Worm (Caenorhabditis elegans) whole organism, mixed stage, embryonic: ENCODE measurements around the gene T24E12.6.

Experiments
- M03D4.4 ChIP-seq: sonication (generic microtip); optimal IDR thresholded peaks from 2 replicates; lab custom pipeline; 2017; ENCODE audit warnings: mild to moderate bottlenecking, missing genetic modification characterization, missing compliant biosample characterization
- ces-1 ChIP-seq: fragments of 150-350 bp; optimal IDR thresholded peaks from 2 replicates; lab custom pipeline; 2014; ENCODE audit warnings: missing biosample characterization, missing genetic modification reagents, missing genetic modification characterization
- hlh-1 ChIP-seq: fragments of 150-350 bp; optimal IDR thresholded peaks from 2 replicates; lab custom pipeline; 2014; ENCODE audit warnings: missing biosample characterization, missing genetic modification reagents, missing genetic modification characterization
- lin-32 ChIP-seq: fragments of 200-800 bp; sonication (Bioruptor generic); optimal IDR thresholded peaks from 2 replicates; lab custom pipeline; 2018; ENCODE audit warnings: mild to moderate bottlenecking, missing genetic modification characterization, missing compliant biosample characterization
- lsy-2 ChIP-seq: fragments of 150-350 bp; optimal IDR thresholded peaks from 2 replicates; lab custom pipeline; 2014; ENCODE audit warnings: missing biosample characterization, missing genetic modification characterization
- pha-4 ChIP-seq: fragments of 150-350 bp; optimal IDR thresholded peaks from 2 replicates; lab custom pipeline; 2018; ENCODE audit warnings: missing biosample characterization, missing genetic modification reagents, missing genetic modification characterization
- unc-39 ChIP-seq: fragments of 150-350 bp; optimal IDR thresholded peaks from 2 replicates; lab custom pipeline; 2014; ENCODE audit warnings: missing biosample characterization, missing genetic modification characterization

ce11 chrII:3803219-3803618 is 41.7 kb upstream of the T24E12.6 start, which contains the start of gene ins-32:
- TF ChIP-seq unc-39 (tag; lab: Kevin White, UChicago): no peak
- no peak for TF ChIP-seq pha-4 (tag; lab: Kevin White, UChicago)
- TF ChIP-seq lin-32: no peak
- TF ChIP-seq hlh-1 (tag; lab: Kevin White, UChicago): no peak
- TF ChIP-seq M03D4.4 (tag; lab: Kevin White, UChicago): no peak
- TF ChIP-seq ces-1 (GFP tag; lab: Kevin White, UChicago): no peak
- TF ChIP-seq lsy-2: no peak
